Worm (Caenorhabditis elegans) whole organism, late embryonic: ENCODE measurements around the gene bcas-2.

Experiments used
- C08G9.2 ChIP-seq: sonication (generic microtip); optimal IDR thresholded peaks from 2 replicates; lab custom pipeline; 2016; ENCODE audit warnings: mild to moderate bottlenecking, missing genetic modification characterization, moderate library complexity, missing compliant biosample characterization
- F13H6.1 ChIP-seq: sonication (generic microtip); optimal IDR thresholded peaks from 2 replicates; lab custom pipeline; 2016; ENCODE audit warnings: missing genetic modification characterization, missing compliant biosample characterization
- K02D7.2 ChIP-seq: sonication (generic microtip); optimal IDR thresholded peaks from 2 replicates; lab custom pipeline; 2017; ENCODE audit warnings: mild to moderate bottlenecking, missing genetic modification characterization, missing compliant biosample characterization
- Y22D7AL.16 ChIP-seq: sonication (generic microtip); optimal IDR thresholded peaks from 2 replicates; lab custom pipeline; 2016; ENCODE audit warnings: missing genetic modification characterization, missing compliant biosample characterization
- ama-1 ChIP-seq: fragments of 150-350 bp; optimal IDR thresholded peaks from 2 replicates; lab custom pipeline; 2014
- ceh-14 ChIP-seq: sonication (generic microtip); optimal IDR thresholded peaks from 2 replicates; lab custom pipeline; 2016; ENCODE audit warnings: missing genotype, missing genetic modification characterization, missing compliant biosample characterization
- ceh-22 ChIP-seq: sonication (generic microtip); optimal IDR thresholded peaks from 2 replicates; lab custom pipeline; 2017; ENCODE audit warnings: missing biosample characterization, missing genetic modification characterization
- ceh-24 ChIP-seq: sonication (generic microtip); optimal IDR thresholded peaks from 2 replicates; lab custom pipeline; 2016; ENCODE audit warnings: mild to moderate bottlenecking, missing genetic modification characterization, missing compliant biosample characterization
- ceh-30 ChIP-seq: fragments of 150-350 bp; optimal IDR thresholded peaks from 2 replicates; lab custom pipeline; 2014; ENCODE audit warnings: missing biosample characterization, missing genetic modification characterization
- ceh-48 ChIP-seq: sonication (generic microtip); optimal IDR thresholded peaks from 2 replicates; lab custom pipeline; 2016; ENCODE audit warnings: missing genetic modification characterization, inconsistent platforms, missing compliant biosample characterization
- ceh-6 ChIP-seq: fragments of 200-800 bp; sonication (Bioruptor generic); optimal IDR thresholded peaks from 2 replicates; lab custom pipeline; 2018; ENCODE audit warnings: mild to moderate bottlenecking, missing genetic modification characterization, missing compliant biosample characterization
- che-1 ChIP-seq: sonication (generic microtip); optimal IDR thresholded peaks from 2 replicates; lab custom pipeline; 2016; ENCODE audit warnings: mild to moderate bottlenecking, missing genetic modification characterization, missing compliant biosample characterization
- elt-2 ChIP-seq: sonication (generic microtip); optimal IDR thresholded peaks from 2 replicates; lab custom pipeline; 2016; ENCODE audit warnings: missing genetic modification reagents, missing genetic modification characterization, missing compliant biosample characterization
- ets-4 ChIP-seq: sonication (generic microtip); optimal IDR thresholded peaks from 2 replicates; lab custom pipeline; 2016; ENCODE audit warnings: missing genetic modification characterization, missing compliant biosample characterization
- fax-1 ChIP-seq: sonication (generic microtip); optimal IDR thresholded peaks from 2 replicates; lab custom pipeline; 2016; ENCODE audit warnings: missing genotype, missing genetic modification characterization, missing compliant biosample characterization
- hlh-13 ChIP-seq: fragments of 200-800 bp; sonication (Bioruptor generic); optimal IDR thresholded peaks from 2 replicates; lab custom pipeline; 2018; ENCODE audit warnings: mild to moderate bottlenecking, missing genetic modification characterization, missing compliant biosample characterization
- hlh-15 ChIP-seq: sonication (generic microtip); optimal IDR thresholded peaks from 2 replicates; lab custom pipeline; 2016; ENCODE audit warnings: missing genetic modification characterization, missing compliant biosample characterization
- hlh-6 ChIP-seq: sonication (generic microtip); optimal IDR thresholded peaks from 2 replicates; lab custom pipeline; 2016; ENCODE audit warnings: missing genotype, missing genetic modification characterization, missing compliant biosample characterization
- hlh-8 ChIP-seq: sonication (generic microtip); optimal IDR thresholded peaks from 2 replicates; lab custom pipeline; 2016; ENCODE audit warnings: missing genotype, missing genetic modification characterization, missing compliant biosample characterization
- lim-6 ChIP-seq: sonication (generic microtip); optimal IDR thresholded peaks from 2 replicates; lab custom pipeline; 2016; ENCODE audit warnings: missing genetic modification characterization, missing compliant biosample characterization
- mec-3 ChIP-seq: sonication (generic microtip); optimal IDR thresholded peaks from 2 replicates; lab custom pipeline; 2016; ENCODE audit warnings: borderline replicate concordance, missing genetic modification characterization, missing compliant biosample characterization
- nfya-1 ChIP-seq: sonication (generic microtip); optimal IDR thresholded peaks from 2 replicates; lab custom pipeline; 2017; ENCODE audit warnings: missing genetic modification characterization, mild to moderate bottlenecking, missing compliant biosample characterization, antibody characterized with exemption, moderate library complexity
- nhr-11 ChIP-seq: fragments of 150-350 bp; optimal IDR thresholded peaks from 2 replicates; lab custom pipeline; 2014; ENCODE audit warnings: missing biosample characterization, missing genetic modification characterization
- nhr-232 ChIP-seq: sonication (generic microtip); optimal IDR thresholded peaks from 2 replicates; lab custom pipeline; 2016; ENCODE audit warnings: missing genetic modification characterization, missing compliant biosample characterization
- npax-4 ChIP-seq: sonication (generic microtip); optimal IDR thresholded peaks from 2 replicates; lab custom pipeline; 2016; ENCODE audit warnings: missing genetic modification characterization, missing compliant biosample characterization
- odd-2 ChIP-seq: sonication (generic microtip); optimal IDR thresholded peaks from 2 replicates; lab custom pipeline; 2017; ENCODE audit warnings: antibody characterized with exemption, mild to moderate bottlenecking, missing genetic modification characterization, missing compliant biosample characterization
- pag-3 ChIP-seq: sonication (generic microtip); optimal IDR thresholded peaks from 2 replicates; lab custom pipeline; 2016; ENCODE audit warnings: missing compliant biosample characterization, missing genetic modification characterization, borderline replicate concordance
- pat-9 ChIP-seq: fragments of 200-800 bp; sonication (Bioruptor generic); optimal IDR thresholded peaks from 2 replicates; lab custom pipeline; 2018; ENCODE audit warnings: mild to moderate bottlenecking, missing genetic modification characterization, moderate library complexity, missing compliant biosample characterization
- pax-1 ChIP-seq: fragments of 150-350 bp; optimal IDR thresholded peaks from 2 replicates; lab custom pipeline; 2014; ENCODE audit warnings: missing biosample characterization, missing genetic modification characterization
- pha-2 ChIP-seq: sonication (generic microtip); optimal IDR thresholded peaks from 2 replicates; lab custom pipeline; 2017; ENCODE audit warnings: mild to moderate bottlenecking, missing genetic modification characterization, missing compliant biosample characterization
- pha-4 ChIP-seq: fragments of 150-350 bp; optimal IDR thresholded peaks from 2 replicates; lab custom pipeline; 2018; ENCODE audit warnings: missing biosample characterization, missing genetic modification reagents, missing genetic modification characterization
- pqm-1 ChIP-seq: sonication (generic microtip); optimal IDR thresholded peaks from 2 replicates; lab custom pipeline; 2016; ENCODE audit warnings: missing genetic modification characterization, missing compliant biosample characterization
- rnt-1 ChIP-seq: sonication (generic microtip); optimal IDR thresholded peaks from 2 replicates; lab custom pipeline; 2016; ENCODE audit warnings: missing genetic modification characterization, missing compliant biosample characterization
- sdc-2 ChIP-seq: sonication (generic microtip); optimal IDR thresholded peaks from 2 replicates; lab custom pipeline; 2016; ENCODE audit warnings: missing genotype, missing genetic modification characterization, missing compliant biosample characterization
- sox-4 ChIP-seq: sonication (generic microtip); optimal IDR thresholded peaks from 2 replicates; lab custom pipeline; 2017; ENCODE audit warnings: mild to moderate bottlenecking, missing genetic modification characterization, inconsistent platforms, missing compliant biosample characterization
- tbx-2 ChIP-seq: sonication (generic microtip); optimal IDR thresholded peaks from 2 replicates; lab custom pipeline; 2016; ENCODE audit warnings: missing genetic modification characterization, missing compliant biosample characterization
- unc-55 ChIP-seq: sonication (generic microtip); optimal IDR thresholded peaks from 2 replicates; lab custom pipeline; 2017; ENCODE audit warnings: missing biosample characterization, missing genetic modification reagents, missing genetic modification characterization
- unc-86 ChIP-seq: sonication (generic microtip); optimal IDR thresholded peaks from 2 replicates; lab custom pipeline; 2016; ENCODE audit warnings: missing genetic modification characterization, missing compliant biosample characterization
- ztf-16 ChIP-seq: sonication (generic microtip); optimal IDR thresholded peaks from 2 replicates; lab custom pipeline; 2017; ENCODE audit warnings: missing genetic modification characterization, missing compliant biosample characterization

bcas-2 gene

ce11 chrIII:6231880-6232279 is 13.7 kb downstream of the bcas-2 start:
- TF ChIP-seq ztf-16 (tag; lab: Kevin White, UChicago), result no peak
- peak; percentile 85 for TF ChIP-seq elt-2

- TF ChIP-seq ceh-48 (tag; lab: Kevin White, UChicago) (no peak), pag-3 (tag; lab: Kevin White, UChicago) (no peak), ama-1 (lab: Kevin White, UChicago) (no peak), pax-1 (no peak), sox-4 (tag; lab: Kevin White, UChicago) (no peak), pqm-1 (tag; lab: Kevin White, UChicago) (no peak), fax-1 (no peak), odd-2 (tag; lab: Kevin White, UChicago) (no peak), ztf-16 (tag; lab: Kevin White, UChicago) (no peak), unc-55 (GFP tag; lab: Kevin White, UChicago) (no peak), sdc-2 (tag; lab: Kevin White, UChicago) (no peak), nhr-232 (tag; lab: Kevin White, UChicago) (no peak)
Observed at ce11 chrIII:6230870-6231269, 14.8 kb downstream of the bcas-2 start, which contains the start of gene esyt-2. TSS of gene esyt-2 (minus strand) at chrIII:6230970.

ce11 chrIII:6221403-6221802 is 24.2 kb downstream of the bcas-2 start:
- TF ChIP-seq che-1 (no peak), sdc-2 (tag; lab: Kevin White, UChicago) (no peak), lim-6 (tag; lab: Kevin White, UChicago) (no peak), pha-4 (no peak), npax-4 (no peak), nfya-1 (tag; lab: Kevin White, UChicago) (no peak), ztf-16 (tag; lab: Kevin White, UChicago) (no peak), ceh-22 (tag; lab: Kevin White, UChicago) (no peak), ets-4 (no peak), ceh-6 (GFP tag; lab: Kevin White, UChicago) (no peak), unc-86 (no peak), elt-2 (no peak), Y22D7AL.16 (no peak), rnt-1 (tag; lab: Kevin White, UChicago) (no peak), ceh-14 (no peak), pha-2 (tag; lab: Kevin White, UChicago) (no peak), hlh-13 (no peak), odd-2 (tag; lab: Kevin White, UChicago) (no peak), fax-1 (no peak)

- TF ChIP-seq hlh-15, result no peak
- no peak for TF ChIP-seq hlh-13
Observed at ce11 chrIII:6216833-6217466, 28.7 kb downstream of the bcas-2 start, which contains the start of gene hot-4. TSS of gene hot-4 (plus strand) at chrIII:6217416.

- no peak for TF ChIP-seq F13H6.1 (tag; lab: Kevin White, UChicago)
- TF ChIP-seq hlh-8, result no peak
- TF ChIP-seq pat-9, result no peak
- TF ChIP-seq sox-4 (tag; lab: Kevin White, UChicago), result no peak
- TF ChIP-seq pha-4, result no peak
- TF ChIP-seq K02D7.2 (tag; lab: Kevin White, UChicago), result no peak
- no peak for TF ChIP-seq tbx-2 (tag; lab: Kevin White, UChicago)
- TF ChIP-seq mec-3, result no peak
- no peak for TF ChIP-seq nhr-11 (tag; lab: Kevin White, UChicago)
- TF ChIP-seq hlh-6, result no peak
- no peak for TF ChIP-seq ceh-30 (tag; lab: Kevin White, UChicago)
- TF ChIP-seq C08G9.2 (tag; lab: Kevin White, UChicago), result no peak
- TF ChIP-seq ceh-24 (tag; lab: Kevin White, UChicago), result no peak
Observed at ce11 chrIII:6215943-6216342, 29.7 kb downstream of the bcas-2 start.
